Fruit fly (Drosophila melanogaster): ENCODE results near the gene Tdrd3.

Tdrd3 gene

dm6 chr3L:14752816-14753215, 33.8 kb upstream of the Tdrd3 start:
- TF ChIP-seq CG2678 (tag; optimal IDR thresholded peaks at IDR 0.05) = no peak
- TF ChIP-seq Opbp (GFP tag; IDR thresholded peaks at IDR 0.05; ENCODE audit: partially characterized antibody) = 0 out of 3 replicates have a peak, but pooled peaks have one; percentile 3
- TF ChIP-seq Dfd (GFP tag; optimal IDR thresholded peaks at IDR 0.05) = peak in 1 of 2 experiments; percentile 64
- no peak for TF ChIP-seq CG13894 (tag; optimal IDR thresholded peaks at IDR 0.05)
- TF ChIP-seq Med (GFP tag) = peak; percentile 72
- no peak for TF ChIP-seq CoRest (tag; optimal IDR thresholded peaks at IDR 0.05)
- TF ChIP-seq Hr39 (optimal IDR thresholded peaks at IDR 0.05) = peak; percentile 26
- 0 out of 2 replicates have a peak, but pooled peaks have one; percentile 29 for TF ChIP-seq crol (GFP tag; IDR thresholded peaks at IDR 0.05)
- no peak for TF ChIP-seq lov (optimal IDR thresholded peaks at IDR 0.05)
- 0 out of 3 replicates have a peak, but pooled peaks have one; percentile 31 for TF ChIP-seq lov (GFP tag; IDR thresholded peaks at IDR 0.05)
- 0 out of 3 replicates have a peak, but pooled peaks have one; percentile 21 for TF ChIP-seq hb (GFP tag; IDR thresholded peaks at IDR 0.05; ENCODE audit: partially characterized antibody)

- TF ChIP-seq disco-r (GFP tag; optimal IDR thresholded peaks at IDR 0.05) (no peak), CG9817 (tag; optimal IDR thresholded peaks at IDR 0.05) (no peak), sqz (GFP tag; optimal IDR thresholded peaks at IDR 0.05) (peak; percentile 74), Six4 (GFP tag; optimal IDR thresholded peaks at IDR 0.05) (no peak), CG11247 (GFP tag; IDR thresholded peaks at IDR 0.05) (no peak), Meics (GFP tag; optimal IDR thresholded peaks at IDR 0.05) (no peak), CG5180 (GFP tag; optimal IDR thresholded peaks at IDR 0.05) (peak; percentile 28), wek (GFP tag; optimal IDR thresholded peaks at IDR 0.05) (no peak), Chrac-16 (GFP tag; optimal IDR thresholded peaks at IDR 0.05) (no peak), Oli (tag; optimal IDR thresholded peaks at IDR 0.05) (no peak), oc (tag; optimal IDR thresholded peaks at IDR 0.05) (no peak), tgo (GFP tag; IDR thresholded peaks at IDR 0.05) (no peak), ind (GFP tag; optimal IDR thresholded peaks at IDR 0.05) (no peak), CG17568 (GFP tag; optimal IDR thresholded peaks at IDR 0.05) (no peak), CG16813 (GFP tag; IDR thresholded peaks at IDR 0.05; ENCODE audit: partially characterized antibody) (peak; percentile 22; the same call in 1 of the 3 replicates), Hand (GFP tag; optimal IDR thresholded peaks at IDR 0.05) (peak; percentile 14), HLHmδ (GFP tag; optimal IDR thresholded peaks at IDR 0.05) (peak; percentile 11), Mrtf (GFP tag; IDR thresholded peaks at IDR 0.05) (no peak), CG14441 (GFP tag; IDR thresholded peaks at IDR 0.05) (no peak), org-1 (GFP tag; optimal IDR thresholded peaks at IDR 0.05) (no peak), Hr39 (optimal IDR thresholded peaks at IDR 0.05) (no peak), CG17912 (GFP tag; optimal IDR thresholded peaks at IDR 0.05) (no peak), mam (GFP tag; optimal IDR thresholded peaks at IDR 0.05) (no peak), h (optimal IDR thresholded peaks at IDR 0.05) (no peak), sna (GFP tag; IDR thresholded peaks at IDR 0.05; ENCODE audit: partially characterized antibody) (peak; percentile 75; the same call in 1 of the 2 replicates), CG12659 (GFP tag; optimal IDR thresholded peaks at IDR 0.05) (no peak), CG2129 (GFP tag; IDR thresholded peaks at IDR 0.05; ENCODE audit: partially characterized antibody) (no peak), CG17385 (GFP tag; optimal IDR thresholded peaks at IDR 0.05) (peak; percentile 49), Atf3 (GFP tag; optimal IDR thresholded peaks at IDR 0.05) (no peak), Mes4 (GFP tag; optimal IDR thresholded peaks at IDR 0.05) (no peak), CG1233 (GFP tag; optimal IDR thresholded peaks at IDR 0.05) (no peak), CG7745 (tag; optimal IDR thresholded peaks at IDR 0.05) (no peak), Hsf (GFP tag; optimal IDR thresholded peaks at IDR 0.05) (no peak), unpg (GFP tag; optimal IDR thresholded peaks at IDR 0.05) (no peak), CG6854 (GFP tag; optimal IDR thresholded peaks at IDR 0.05) (no peak), gsb-n (tag; optimal IDR thresholded peaks at IDR 0.05) (no peak), peb (GFP tag; IDR thresholded peaks at IDR 0.05) (no peak), CG5953 (GFP tag; IDR thresholded peaks at IDR 0.05) (no peak), CG8281 (tag; optimal IDR thresholded peaks at IDR 0.05) (no peak)
Observed at dm6 chr3L:14755046-14755643, 31.4 kb upstream of the Tdrd3 start.
